Fruit fly (Drosophila melanogaster): ENCODE data around the gene CG10019.
A peak's percentile ranks its signal among the peaks of the same experiment; 100 is the strongest.

CG10019 gene

dm6 chr2L:3712949-3713416 lies 17.3 kb upstream of the CG10019 start, which contains the start of the genes CG31955 and CG2818 (continued):
- peak; percentile 64 for TF ChIP-seq Hr4 (GFP tag; optimal IDR thresholded peaks at IDR 0.05)
- TF ChIP-seq salr (GFP tag; optimal IDR thresholded peaks at IDR 0.05), result no peak

dm6 chr2L:3713545-3714156 lies 16.6 kb upstream of the CG10019 start:
- no peak for TF ChIP-seq Hr38 (GFP tag; optimal IDR thresholded peaks at IDR 0.05)
- no peak for TF ChIP-seq Ets96B (tag; optimal IDR thresholded peaks at IDR 0.05)
- TF ChIP-seq vri (GFP tag; optimal IDR thresholded peaks at IDR 0.05), result peak; percentile 33
- TF ChIP-seq CG10631 (GFP tag; optimal IDR thresholded peaks at IDR 0.05), result no peak
- TF ChIP-seq Sox102F (GFP tag; optimal IDR thresholded peaks at IDR 0.05), result no peak
- TF ChIP-seq CG8119 (GFP tag; IDR thresholded peaks at IDR 0.05), result no peak
- no peak for TF ChIP-seq Ets21C (GFP tag; optimal IDR thresholded peaks at IDR 0.05)
- TF ChIP-seq dsx (GFP tag; optimal IDR thresholded peaks at IDR 0.05; ENCODE audit: poor library complexity, severe bottlenecking), result no peak
- TF ChIP-seq topi (GFP tag; optimal IDR thresholded peaks at IDR 0.05), result no peak
- TF ChIP-seq Eip93F (GFP tag; optimal IDR thresholded peaks at IDR 0.05), result no peak
- peak; percentile 14 for TF ChIP-seq fkh (GFP tag; optimal IDR thresholded peaks at IDR 0.05)
- TF ChIP-seq spab (GFP tag; optimal IDR thresholded peaks at IDR 0.05), result no peak
- no peak for TF ChIP-seq CG7368 (GFP tag; optimal IDR thresholded peaks at IDR 0.05)
- no peak for TF ChIP-seq CG8632 (GFP tag; optimal IDR thresholded peaks at IDR 0.05)
- peak; percentile 9 for TF ChIP-seq svp (GFP tag)
- no peak for TF ChIP-seq lz (GFP tag; optimal IDR thresholded peaks at IDR 0.05)
- no peak for TF ChIP-seq CG6163 (GFP tag; IDR thresholded peaks at IDR 0.05)
- peak; percentile 5 for TF ChIP-seq Met (GFP tag; optimal IDR thresholded peaks at IDR 0.05)
- no peak for TF ChIP-seq CG9139 (GFP tag; optimal IDR thresholded peaks at IDR 0.05)
- peak; percentile 62 for TF ChIP-seq Eip78C (GFP tag)
- TF ChIP-seq pdm3 (GFP tag; optimal IDR thresholded peaks at IDR 0.05), result no peak
- TF ChIP-seq Lpt (GFP tag; optimal IDR thresholded peaks at IDR 0.05), result no peak
- TF ChIP-seq CG10669 (GFP tag; optimal IDR thresholded peaks at IDR 0.05), result no peak
- no peak for TF ChIP-seq Blimp-1 (GFP tag; optimal IDR thresholded peaks at IDR 0.05)
- no peak for TF ChIP-seq CG31627 (GFP tag; optimal IDR thresholded peaks at IDR 0.05)
- no peak for TF ChIP-seq CG16779 (tag; optimal IDR thresholded peaks at IDR 0.05)
- no peak for TF ChIP-seq CG6808 (GFP tag; optimal IDR thresholded peaks at IDR 0.05)
- TF ChIP-seq CG3032 (tag; optimal IDR thresholded peaks at IDR 0.05), result no peak
- no peak for TF ChIP-seq CG6854 (GFP tag; optimal IDR thresholded peaks at IDR 0.05)
- peak; percentile 44; the same call in 1 of the 3 replicates for TF ChIP-seq eg (GFP tag; IDR thresholded peaks at IDR 0.05)
- TF ChIP-seq CG6276 (GFP tag; optimal IDR thresholded peaks at IDR 0.05), result no peak
- TF ChIP-seq net (GFP tag; optimal IDR thresholded peaks at IDR 0.05), result no peak
- TF ChIP-seq Gug (GFP tag; IDR thresholded peaks at IDR 0.05), result no peak
- TF ChIP-seq CG3919 (GFP tag; optimal IDR thresholded peaks at IDR 0.05), result no peak
- peak; percentile 4 for TF ChIP-seq Hr4 (GFP tag; optimal IDR thresholded peaks at IDR 0.05)

DNA sequence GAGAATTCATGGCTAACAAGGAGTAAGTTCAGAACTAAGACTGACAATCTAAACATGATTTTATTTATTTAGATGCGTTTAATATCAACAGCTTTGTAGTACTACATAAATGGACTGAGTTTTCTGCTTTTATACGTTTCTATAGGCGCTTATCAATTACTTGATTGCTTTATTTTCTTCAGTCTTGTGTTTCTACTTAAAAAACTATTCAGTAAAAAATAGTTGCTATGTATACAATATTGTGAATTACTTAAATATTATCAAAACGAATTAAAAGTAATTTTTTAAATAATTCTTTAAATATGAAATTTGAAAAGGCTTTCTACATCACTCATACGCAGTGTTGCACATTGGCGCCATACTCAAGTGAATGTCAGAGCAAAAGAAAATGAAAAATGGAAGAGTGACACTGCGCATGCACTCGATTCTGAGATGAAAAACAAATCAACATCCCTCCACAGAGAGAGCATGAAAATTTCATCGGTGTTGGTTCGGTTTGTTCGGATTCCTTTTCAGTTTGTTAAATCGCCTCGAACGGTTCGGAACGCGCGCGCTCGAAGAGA lies 12.5 kb upstream of the CG10019 start, which contains the start of the genes lectin-24A and Shaw:
Gene lectin-24A (minus strand): TSS at position 101 of the 563 bp plus-strand sequence.
Gene Shaw (plus strand): TSS at position 513 of the 563 bp plus-strand sequence.
- TF ChIP-seq pdm3 (GFP tag; optimal IDR thresholded peaks at IDR 0.05) (no peak), achi (GFP tag; optimal IDR thresholded peaks at IDR 0.05) (peak; percentile 11)
